Fruit fly (Drosophila melanogaster): ENCODE results near the gene CG13251.

dm6 chr3L:20595834-20596233 lies 41.2 kb upstream of the CG13251 start:
- no peak for TF ChIP-seq knrl (GFP tag; IDR thresholded peaks at IDR 0.05; ENCODE audit: partially characterized antibody)
- TF ChIP-seq CG12236 (GFP tag; optimal IDR thresholded peaks at IDR 0.05): no peak
- TF ChIP-seq CG10543 (GFP tag; optimal IDR thresholded peaks at IDR 0.05): no peak
- TF ChIP-seq Tbp (GFP tag; optimal IDR thresholded peaks at IDR 0.05): no peak
- TF ChIP-seq Gug (GFP tag; IDR thresholded peaks at IDR 0.05): no peak
- TF ChIP-seq run (tag; optimal IDR thresholded peaks at IDR 0.05): no peak
- TF ChIP-seq CG13123 (GFP tag; optimal IDR thresholded peaks at IDR 0.05): no peak
- TF ChIP-seq ro (GFP tag; IDR thresholded peaks at IDR 0.05): no peak
- no peak for TF ChIP-seq CHES-1-like (GFP tag; optimal IDR thresholded peaks at IDR 0.05)
- TF ChIP-seq Xrp1 (GFP tag; IDR thresholded peaks at IDR 0.05): no peak
- no peak for TF ChIP-seq Hr39 (optimal IDR thresholded peaks at IDR 0.05)
- TF ChIP-seq B-H2 (GFP tag; optimal IDR thresholded peaks at IDR 0.05): no peak
